Worm (Caenorhabditis elegans) whole organism, dauer: ENCODE results near the gene C06C3.12.

ENCODE experiments used
- unc-62 ChIP-seq: sonication (generic microtip); optimal IDR thresholded peaks from 2 replicates; lab custom pipeline; 2017; ENCODE audit warnings: missing biosample characterization, missing genetic modification reagents, missing genetic modification characterization

C06C3.12 gene

DNA sequence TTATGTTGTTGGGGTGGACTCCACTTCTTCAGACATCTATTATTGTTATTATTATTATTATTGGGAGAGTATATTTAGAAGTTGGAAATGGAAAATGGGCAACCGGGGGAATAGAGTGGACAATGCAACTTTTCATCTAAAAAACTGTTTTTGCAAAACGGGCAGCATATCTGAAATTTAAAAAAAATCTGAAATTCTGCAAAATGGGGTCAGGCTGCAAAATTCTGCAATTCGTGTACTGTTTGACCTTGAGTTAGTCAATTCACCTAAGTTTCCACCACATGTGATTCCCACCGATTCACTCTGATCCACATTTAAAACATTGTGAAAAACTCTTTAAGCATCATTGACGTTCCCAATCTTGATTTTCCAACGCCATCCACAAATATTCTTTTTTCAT lies 1.9 kb upstream of the C06C3.12 start, which contains the start of gene C06C3.4:
C06C3.4 (plus strand) TSS at position 301 of the 400 bp plus-strand sequence.
- TF ChIP-seq unc-62 (GFP tag; lab: Kevin White, UChicago) = no peak

DNA sequence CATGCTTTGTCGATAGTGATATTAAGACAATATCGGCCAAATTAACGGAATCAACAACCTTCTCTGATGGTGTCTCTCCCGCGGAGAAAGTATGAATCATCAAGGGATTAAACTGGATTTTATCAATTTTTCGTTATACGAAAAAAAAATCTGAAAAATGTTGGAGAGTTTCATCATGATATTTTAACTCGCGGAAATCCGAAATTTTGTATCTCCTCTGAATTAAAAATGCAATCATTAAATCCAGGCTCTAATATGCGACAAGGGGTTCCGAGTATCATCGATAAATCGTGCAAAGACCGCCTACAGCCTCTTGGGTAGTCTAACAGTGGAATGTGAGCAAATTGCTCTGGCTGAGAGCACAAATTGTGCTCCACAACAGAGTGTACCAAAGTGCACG lies 2.3 kb downstream of the C06C3.12 start, which contains the start of gene C06C3.10:
C06C3.10 (minus strand) TSS at position 101 of the 400 bp plus-strand sequence.
- no peak for TF ChIP-seq unc-62 (GFP tag; lab: Kevin White, UChicago)

DNA sequence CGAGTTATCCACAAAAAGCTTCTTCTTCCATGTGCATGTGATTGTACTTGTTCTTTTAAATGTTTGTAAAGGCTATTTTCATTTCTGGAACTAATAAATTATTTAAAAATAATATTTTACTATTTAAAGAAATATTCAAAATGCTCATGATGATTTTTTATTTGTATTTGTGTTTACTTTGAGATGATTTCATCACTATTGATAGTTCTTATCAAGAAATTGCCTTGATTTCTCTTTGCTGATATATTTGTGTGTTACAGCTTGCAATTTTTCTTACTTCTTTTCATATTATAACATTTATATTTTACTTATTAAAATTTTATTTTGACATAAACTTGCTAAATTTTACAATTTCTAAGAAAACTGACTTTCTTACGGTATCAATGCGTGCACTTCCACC lies 3.3 kb downstream of the C06C3.12 start:
- no peak for TF ChIP-seq unc-62 (GFP tag; lab: Kevin White, UChicago)

DNA sequence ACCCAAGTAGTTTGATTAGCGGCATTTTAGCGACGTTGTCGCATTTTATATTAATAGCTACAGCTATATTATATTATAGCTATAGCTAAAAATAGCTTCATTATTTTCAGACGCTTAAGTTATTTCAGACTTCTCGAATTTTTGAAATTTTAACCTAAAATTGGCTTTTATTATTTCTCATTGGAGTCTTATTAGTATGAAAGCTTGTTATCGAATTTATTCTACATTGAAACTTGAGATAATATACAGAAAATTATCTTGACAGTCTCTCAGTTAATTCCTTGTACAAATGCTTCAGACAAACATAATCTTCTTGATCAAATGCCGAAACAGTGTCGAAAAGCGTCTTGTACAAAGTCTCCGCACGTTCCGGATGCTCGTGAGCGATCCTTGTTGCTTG lies 4.9 kb downstream of the C06C3.12 start, which contains the start of gene srh-48:
srh-48 (plus strand) TSS at position 301 of the 400 bp plus-strand sequence.
- no peak for TF ChIP-seq unc-62 (GFP tag; lab: Kevin White, UChicago)

DNA sequence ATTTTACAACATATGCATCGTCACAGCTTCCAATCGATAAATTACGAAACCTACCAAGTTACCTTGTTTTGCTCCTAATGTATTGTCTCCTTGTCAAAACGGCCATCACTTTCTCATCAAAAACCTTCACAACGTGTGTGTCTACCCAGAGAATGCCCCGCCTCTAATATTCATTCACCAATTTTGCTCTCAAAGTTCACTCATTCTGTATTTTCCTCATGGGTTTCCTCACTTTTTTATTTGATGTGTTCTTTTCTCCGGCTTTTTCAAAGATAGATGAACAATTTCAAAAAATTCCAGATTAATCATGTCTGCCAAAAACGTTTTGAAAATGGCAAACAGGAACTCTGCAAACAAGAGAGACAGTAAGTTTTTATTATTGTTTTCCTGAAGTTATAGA lies 10.3 kb downstream of the C06C3.12 start, which contains the start of gene C06C3.7:
C06C3.7 (plus strand) TSS at position 301 of the 400 bp plus-strand sequence.
- TF ChIP-seq unc-62 (GFP tag; lab: Kevin White, UChicago) = no peak

DNA sequence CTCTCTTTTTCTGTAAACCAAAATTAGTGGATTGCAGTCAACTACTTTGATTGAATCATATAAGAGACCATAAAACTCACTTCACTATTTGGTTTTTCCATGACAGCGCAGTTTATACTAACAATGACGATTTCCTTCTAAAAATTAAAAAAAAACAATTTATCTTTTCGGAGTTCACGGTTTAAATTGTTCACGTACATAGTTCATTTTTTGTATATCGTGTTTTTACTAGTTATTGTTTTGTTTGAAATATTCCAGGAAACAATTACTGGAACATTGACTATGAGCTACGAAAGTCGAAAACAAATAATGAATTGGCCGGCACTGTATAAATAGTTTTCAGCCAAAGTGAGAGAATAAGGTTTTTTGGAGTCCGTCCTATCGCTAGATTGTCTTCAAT lies 17.8 kb downstream of the C06C3.12 start, which contains the start of gene lido-17:
lido-17 (minus strand) TSS at position 101 of the 400 bp plus-strand sequence.
- TF ChIP-seq unc-62 (GFP tag; lab: Kevin White, UChicago) = no peak

DNA sequence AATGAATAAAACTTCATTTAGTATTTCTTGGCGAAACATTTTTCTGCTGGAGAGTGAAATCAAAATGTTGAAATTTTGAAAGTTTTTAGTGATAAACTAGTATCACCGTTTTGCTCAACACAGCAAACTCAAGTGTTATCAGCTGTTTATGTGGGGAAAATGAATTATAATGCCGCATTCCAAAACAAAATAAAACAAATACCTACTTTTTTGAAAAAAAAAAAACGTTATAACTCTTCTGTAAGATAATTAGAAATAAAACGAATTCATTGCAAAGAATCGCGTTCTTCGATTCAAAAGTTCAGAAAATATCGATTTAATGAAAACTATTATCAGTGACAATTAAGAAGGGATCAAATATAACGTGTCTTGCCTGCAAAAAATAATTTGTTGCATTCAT lies 22.6 kb downstream of the C06C3.12 start, which contains the start of gene Y51B9A.9:
Y51B9A.9 (minus strand) TSS at position 101 of the 400 bp plus-strand sequence.
- no peak for TF ChIP-seq unc-62 (GFP tag; lab: Kevin White, UChicago)

DNA sequence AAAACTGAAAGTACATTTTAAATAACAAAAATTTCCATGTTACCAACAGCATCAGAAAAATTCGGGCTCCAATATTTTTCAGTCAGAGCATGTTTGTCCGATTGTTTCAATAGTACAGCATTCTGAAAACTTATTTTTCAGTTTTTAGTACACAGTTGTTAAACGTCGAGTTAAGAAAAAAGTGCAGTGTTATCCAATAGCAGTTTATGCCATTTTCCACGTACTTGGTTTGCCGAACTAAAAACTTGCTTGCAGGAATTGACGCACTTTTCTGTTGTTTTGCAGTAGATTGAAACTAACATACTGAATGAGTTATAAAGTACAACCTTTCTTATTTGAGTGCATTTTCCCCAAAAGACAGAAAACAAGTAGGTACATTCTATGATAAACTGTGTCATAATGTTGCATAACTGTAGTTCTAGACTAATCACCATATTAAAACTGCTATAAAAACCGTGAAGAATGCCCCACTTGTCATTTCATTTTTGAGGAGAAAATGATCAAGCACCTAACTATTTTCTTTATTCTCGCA lies 23.5 kb downstream of the C06C3.12 start, which contains the start of the genes Y51B9A.14 and Y51B9A.8:
Y51B9A.14 (minus strand) TSS at position 101 of the 532 bp plus-strand sequence.
Y51B9A.8 (plus strand) TSS at position 482 of the 532 bp plus-strand sequence.
- TF ChIP-seq unc-62 (GFP tag; lab: Kevin White, UChicago) = no peak

DNA sequence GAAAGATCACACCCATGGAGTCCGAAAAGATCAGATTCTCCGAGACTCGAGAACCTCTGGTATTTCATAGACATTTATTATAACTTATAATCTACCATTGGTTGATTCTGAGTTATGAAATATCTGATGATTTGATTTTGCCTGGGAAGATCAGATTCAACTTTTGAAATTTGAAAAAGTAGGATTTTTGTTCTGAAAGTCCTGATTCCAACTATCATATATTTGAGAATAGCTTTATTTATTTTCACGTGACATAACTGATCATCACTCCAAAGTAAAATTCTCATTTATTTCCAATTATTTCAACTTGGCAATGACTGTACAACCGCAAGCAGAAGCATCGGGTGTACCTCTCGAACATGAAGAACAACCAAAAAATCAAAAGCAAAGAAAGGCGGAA lies 24.8 kb downstream of the C06C3.12 start, which contains the start of gene Y51B9A.7:
Y51B9A.7 (plus strand) TSS at position 301 of the 400 bp plus-strand sequence.
- TF ChIP-seq unc-62 (GFP tag; lab: Kevin White, UChicago) = no peak

DNA sequence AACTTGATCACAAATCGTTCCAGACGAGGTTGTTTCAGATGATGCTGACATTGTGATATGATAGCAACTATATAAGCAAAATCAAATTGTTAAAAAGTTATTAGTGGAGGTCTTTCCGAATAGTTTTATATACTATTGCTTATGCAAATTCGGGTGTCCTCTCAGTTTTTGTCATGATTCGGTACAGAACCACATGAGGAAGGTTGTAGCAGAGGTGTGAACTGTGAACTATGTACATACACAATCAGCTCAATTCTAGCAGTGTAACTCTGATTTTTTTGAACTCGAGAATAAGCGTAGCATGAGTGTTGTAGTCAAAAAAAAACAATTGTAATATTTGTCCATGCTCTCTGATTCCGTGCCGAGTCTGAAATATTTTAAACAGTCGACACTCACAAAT lies 28.2 kb downstream of the C06C3.12 start, which contains the start of gene Y51B9A.6:
Y51B9A.6 (minus strand) TSS at position 101 of the 400 bp plus-strand sequence.
- no peak for TF ChIP-seq unc-62 (GFP tag; lab: Kevin White, UChicago)

DNA sequence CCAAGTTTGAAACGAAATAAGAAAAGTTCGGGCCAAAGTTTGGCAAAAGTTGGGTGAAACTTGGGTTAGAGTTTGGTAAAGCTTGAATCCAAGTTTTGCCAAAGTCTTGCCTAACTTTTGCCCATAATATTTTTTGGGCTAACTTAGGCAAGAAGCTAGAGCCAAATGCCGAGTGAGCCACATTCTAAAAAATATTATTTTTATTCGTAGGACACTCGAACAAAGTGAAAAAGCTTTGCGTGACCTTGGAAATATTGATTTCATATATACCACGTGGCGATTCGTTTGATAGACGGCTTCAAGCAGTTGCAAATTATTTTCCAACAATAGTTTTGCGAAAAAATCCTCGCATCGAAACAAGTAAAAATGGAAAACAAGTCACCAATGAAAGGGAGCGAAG lies 28.9 kb downstream of the C06C3.12 start, which contains the start of gene Y51B9A.5:
Y51B9A.5 (plus strand) TSS at position 301 of the 400 bp plus-strand sequence.
- TF ChIP-seq unc-62 (GFP tag; lab: Kevin White, UChicago) = no peak

DNA sequence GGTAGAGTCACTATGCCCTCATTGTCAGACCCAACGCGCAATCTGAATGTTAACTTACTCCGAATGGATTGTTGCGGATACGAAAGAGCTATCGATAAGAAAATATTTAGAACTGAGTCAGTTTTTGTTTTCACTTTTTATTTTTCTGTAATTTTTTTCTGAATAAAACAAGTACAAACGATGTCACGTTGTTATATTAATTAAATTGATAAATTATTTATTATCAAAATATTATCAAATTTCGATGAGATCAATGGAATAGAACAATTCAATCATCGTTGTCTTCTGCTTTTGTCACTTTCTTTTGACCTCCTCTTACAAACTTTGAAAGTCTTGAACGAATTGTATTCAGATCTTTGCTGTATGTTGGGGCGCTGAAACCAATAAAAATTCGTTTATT lies 32.1 kb downstream of the C06C3.12 start, which contains the start of gene mpz-6:
mpz-6 (minus strand) TSS at position 101 of the 400 bp plus-strand sequence.
- no peak for TF ChIP-seq unc-62 (GFP tag; lab: Kevin White, UChicago)

DNA sequence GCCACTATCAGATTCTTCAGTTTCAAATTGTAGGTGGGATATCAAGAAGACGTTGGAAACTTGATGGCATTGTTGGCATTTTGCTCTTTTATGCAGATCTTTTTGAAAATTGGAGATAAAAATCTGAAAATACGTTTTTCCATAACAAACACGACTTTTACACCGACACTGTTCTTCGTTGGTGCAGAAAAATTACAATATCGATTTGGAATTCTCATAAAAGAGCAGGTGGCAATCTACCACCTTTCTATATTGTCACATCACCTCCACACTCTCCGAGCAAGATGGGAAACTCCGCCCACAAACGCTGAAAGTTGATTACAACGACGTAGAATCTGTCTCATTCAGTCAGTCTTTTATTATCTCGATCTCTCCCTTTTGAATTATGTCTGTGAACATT lies 32.6 kb downstream of the C06C3.12 start, which contains the start of gene arrd-2:
arrd-2 (plus strand) TSS at position 301 of the 400 bp plus-strand sequence.
- TF ChIP-seq unc-62 (GFP tag; lab: Kevin White, UChicago) = no peak

DNA sequence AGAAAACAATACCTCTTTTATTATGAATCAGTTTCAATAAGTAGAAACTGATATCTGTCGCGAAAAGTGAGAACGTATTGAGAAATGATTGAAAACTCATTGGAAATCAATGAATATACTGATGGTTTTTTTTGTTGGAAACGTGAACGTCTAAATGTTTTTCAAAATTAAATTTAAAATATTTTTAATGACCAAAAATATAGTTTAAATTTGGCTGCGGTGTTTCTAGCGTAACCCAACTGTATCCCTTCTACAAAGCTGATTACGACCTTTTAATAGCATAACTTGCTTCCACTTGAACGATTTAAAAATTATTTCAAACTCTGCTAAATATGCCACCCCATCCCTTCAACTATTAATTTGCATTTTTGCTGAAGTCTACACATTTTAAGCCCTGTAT lies 36.6 kb downstream of the C06C3.12 start, which contains the start of gene M176.9:
M176.9 (minus strand) TSS at position 101 of the 400 bp plus-strand sequence.
- TF ChIP-seq unc-62 (GFP tag; lab: Kevin White, UChicago) = no peak

DNA sequence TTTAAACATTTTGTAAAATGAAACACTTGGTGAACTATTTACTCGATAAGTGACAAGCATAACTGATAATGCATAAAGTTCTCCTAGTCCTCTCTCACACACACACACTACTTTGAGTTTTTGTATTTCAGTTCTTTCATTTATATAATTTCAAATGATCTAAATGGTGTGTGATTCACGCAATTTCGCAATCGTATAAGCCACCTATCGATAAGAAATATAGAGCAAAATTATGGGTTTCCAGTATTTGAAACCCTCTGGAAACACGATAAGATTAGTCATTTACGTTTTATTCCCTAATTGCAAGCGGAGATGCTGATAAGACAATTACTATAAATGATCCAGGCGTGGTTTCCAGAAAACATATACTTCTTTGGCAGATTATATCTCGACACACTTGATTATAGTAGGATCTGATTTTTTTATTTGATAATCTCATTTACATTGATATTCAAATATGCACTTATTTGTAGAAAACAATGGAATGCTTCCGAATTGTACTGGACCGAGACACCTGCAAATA lies 37.2 kb downstream of the C06C3.12 start, which contains the start of gene arrd-3:
arrd-3 (plus strand) TSS at position 473 of the 523 bp plus-strand sequence.
- no peak for TF ChIP-seq unc-62 (GFP tag; lab: Kevin White, UChicago)
